Fruit fly (Drosophila melanogaster) whole organism, embryonic: ENCODE measurements around the gene CG1231.

ENCODE experiments used
- BtbVII ChIP-seq: fragments of 200-800 bp; sonication (Bioruptor generic); optimal IDR thresholded peaks from 3 replicates; lab custom pipeline; 2017; ENCODE audit warnings: missing biosample characterization, mild to moderate bottlenecking, missing genetic modification characterization
- CG10274 ChIP-seq: fragments of 200-800 bp; sonication (Bioruptor generic); optimal IDR thresholded peaks from 3 replicates; lab custom pipeline; 2017; ENCODE audit warnings: missing biosample characterization, mild to moderate bottlenecking, missing genetic modification characterization
- CG10565 ChIP-seq: fragments of 200-800 bp; sonication (Bioruptor generic); optimal IDR thresholded peaks from 3 replicates; lab custom pipeline; 2016; ENCODE audit warnings: missing biosample characterization, mild to moderate bottlenecking, missing genetic modification characterization
- CG11247 ChIP-seq: fragments of 200-800 bp; sonication (Bioruptor generic); IDR thresholded peaks from 2 replicates; pipeline ENCODE4 v1.3.6; 2022; ENCODE audit warnings: missing biosample characterization, missing genetic modification characterization
- CG13123 ChIP-seq: fragments of 200-800 bp; sonication (Bioruptor generic); optimal IDR thresholded peaks from 2 replicates; lab custom pipeline; 2016; ENCODE audit warnings: missing biosample characterization, missing genetic modification characterization
- CG14667 ChIP-seq: fragments of 200-800 bp; sonication (Bioruptor generic); IDR thresholded peaks from 2 replicates; pipeline ENCODE4 v1.3.6; 2022; ENCODE audit warnings: missing biosample characterization, missing genetic modification characterization
- CG16863 ChIP-seq: fragments of 200-800 bp; sonication (Bioruptor generic); optimal IDR thresholded peaks from 3 replicates; lab custom pipeline; 2016; ENCODE audit warnings: missing biosample characterization, missing genetic modification characterization
- CG18262 ChIP-seq: fragments of 200-800 bp; optimal IDR thresholded peaks from 3 replicates; lab custom pipeline; 2019; ENCODE audit warnings: missing biosample characterization, mild to moderate bottlenecking, missing genetic modification characterization, moderate library complexity
- CG2120 ChIP-seq: fragments of 200-800 bp; sonication (Bioruptor generic); optimal IDR thresholded peaks from 3 replicates; lab custom pipeline; 2016; ENCODE audit warnings: missing biosample characterization, missing genetic modification characterization
- CG2199 ChIP-seq: fragments of 200-800 bp; sonication (Bioruptor generic); IDR thresholded peaks from 3 replicates; pipeline ENCODE4 v1.3.6; 2022; ENCODE audit warnings: missing biosample characterization, missing genetic modification characterization
- CG3065 ChIP-seq: fragments of 200-800 bp; sonication (Bioruptor generic); optimal IDR thresholded peaks from 2 replicates; lab custom pipeline; 2016; ENCODE audit warnings: missing biosample characterization, missing genetic modification characterization
- CG3726 ChIP-seq: fragments of 200-800 bp; sonication (Bioruptor generic); IDR thresholded peaks from 3 replicates; pipeline ENCODE4, ENCODE4 v1.3.6; 2022; ENCODE audit warnings: missing biosample characterization, missing genetic modification characterization
- CG3838 ChIP-seq: fragments of 200-800 bp; sonication (Bioruptor generic); optimal IDR thresholded peaks from 3 replicates; lab custom pipeline; 2016; ENCODE audit warnings: missing biosample characterization, missing genetic modification characterization
- CG6254 ChIP-seq: fragments of 200-800 bp; sonication (Bioruptor generic); optimal IDR thresholded peaks from 3 replicates; lab custom pipeline; 2017; ENCODE audit warnings: mild to moderate bottlenecking, missing biosample characterization, missing genetic modification reagents, missing genetic modification characterization
- CG6683 ChIP-seq: fragments of 200-800 bp; sonication (Bioruptor generic); optimal IDR thresholded peaks from 2 replicates; lab custom pipeline; 2017; ENCODE audit warnings: missing biosample characterization, mild to moderate bottlenecking, missing genetic modification characterization, missing genetic modification reagents
- CG6813 ChIP-seq: fragments of 200-800 bp; sonication (Bioruptor generic); optimal IDR thresholded peaks from 2 replicates; lab custom pipeline; 2017; ENCODE audit warnings: missing biosample characterization, missing genetic modification characterization, mild to moderate bottlenecking, moderate library complexity, missing genetic modification reagents
- CG7357 ChIP-seq: fragments of 200-800 bp; sonication (Bioruptor generic); IDR thresholded peaks from 3 replicates; pipeline ENCODE4 v1.3.6; 2022; ENCODE audit warnings: missing biosample characterization, missing genetic modification characterization
- CG7839 ChIP-seq: fragments of 200-800 bp; sonication (Bioruptor generic); optimal IDR thresholded peaks from 3 replicates; lab custom pipeline; 2018; ENCODE audit warnings: missing biosample characterization, mild to moderate bottlenecking, missing genetic modification characterization, moderate library complexity
- CG8290 ChIP-seq, 3 experiments: fragments of 200-800 bp; sonication (Bioruptor generic); optimal IDR thresholded peaks; 2 replicates each; lab custom pipeline; 2016 to 2019; ENCODE audit warnings: missing biosample characterization in 3 of 3, missing genetic modification characterization in 3 of 3, mild to moderate bottlenecking in 2 of 3, moderate library complexity in 1 of 3
- CG9609 ChIP-seq: fragments of 200-800 bp; sonication (Bioruptor generic); optimal IDR thresholded peaks from 3 replicates; lab custom pipeline; 2016; ENCODE audit warnings: missing biosample characterization, missing genetic modification characterization
- CoRest ChIP-seq: fragments of 200-800 bp; sonication (Bioruptor generic); optimal IDR thresholded peaks from 3 replicates; lab custom pipeline; 2018; ENCODE audit warnings: missing biosample characterization, mild to moderate bottlenecking, missing genetic modification characterization, moderate library complexity
- ERR ChIP-seq: fragments of 200-800 bp; sonication (Bioruptor generic); optimal IDR thresholded peaks from 2 replicates; lab custom pipeline; 2016; ENCODE audit warnings: missing biosample characterization, missing genetic modification characterization
- Gsc ChIP-seq: fragments of 200-800 bp; sonication (Bioruptor generic); IDR thresholded peaks from 2 replicates; pipeline ENCODE4 v1.3.6; 2022; ENCODE audit warnings: missing biosample characterization, missing genetic modification characterization
- HLH54F ChIP-seq: fragments of 200-800 bp; sonication (Bioruptor generic); optimal IDR thresholded peaks from 3 replicates; lab custom pipeline; 2016; ENCODE audit warnings: missing biosample characterization, missing genetic modification characterization
- Hr78 ChIP-seq, 2 experiments: fragments of 200-800 bp in 1 of 2; fragments of >200 bp in 1 of 2; sonication (Bioruptor generic) in 1 of 2; optimal IDR thresholded peaks; 2 replicates each; lab custom pipeline; 2017 to 2019; ENCODE audit warnings: missing biosample characterization in 2 of 2, missing genetic modification characterization in 2 of 2, mild to moderate bottlenecking in 1 of 2, moderate library complexity in 1 of 2
- Neu2 ChIP-seq: fragments of 200-800 bp; sonication (Bioruptor generic); optimal IDR thresholded peaks from 3 replicates; lab custom pipeline; 2016; ENCODE audit warnings: missing biosample characterization, missing genetic modification characterization, borderline replicate concordance
- Optix ChIP-seq: fragments of 200-800 bp; sonication (Bioruptor generic); IDR thresholded peaks from 3 replicates; pipeline ENCODE4 v1.3.6; 2022; ENCODE audit warnings: missing biosample characterization, missing genetic modification characterization
- PHDP ChIP-seq: fragments of 200-800 bp; sonication (Bioruptor generic); optimal IDR thresholded peaks from 3 replicates; lab custom pipeline; 2018; ENCODE audit warnings: missing biosample characterization, mild to moderate bottlenecking, missing genetic modification characterization, moderate library complexity
- cg ChIP-seq: fragments of 200-800 bp; sonication (Bioruptor generic); optimal IDR thresholded peaks from 3 replicates; lab custom pipeline; 2019; ENCODE audit warnings: missing biosample characterization, mild to moderate bottlenecking, missing genetic modification characterization, moderate library complexity
- chinmo ChIP-seq: fragments of 200-800 bp; sonication (Bioruptor generic); IDR thresholded peaks from 4 replicates; pipeline ENCODE4 v1.3.6; 2022; ENCODE audit warnings: missing biosample characterization, missing genetic modification characterization; ENCODE audit not compliant: partially characterized antibody
- ci ChIP-seq: fragments of 200-800 bp; sonication (Bioruptor generic); IDR thresholded peaks from 3 replicates; pipeline ENCODE4 v1.3.6; 2022; ENCODE audit warnings: missing biosample characterization, missing genetic modification characterization
- gem ChIP-seq: fragments of 200-800 bp; sonication (Bioruptor generic); optimal IDR thresholded peaks from 2 replicates; lab custom pipeline; 2019; ENCODE audit warnings: missing biosample characterization, mild to moderate bottlenecking, missing genetic modification characterization, moderate library complexity
- kni ChIP-seq: fragments of 200-800 bp; sonication (Bioruptor generic); optimal IDR thresholded peaks from 3 replicates; lab custom pipeline; 2017; ENCODE audit warnings: mild to moderate bottlenecking, missing biosample characterization, missing genetic modification reagents, missing genetic modification characterization
- lab ChIP-seq: fragments of 200-800 bp; sonication (Bioruptor generic); optimal IDR thresholded peaks from 3 replicates; lab custom pipeline; 2017; ENCODE audit warnings: missing biosample characterization, missing genetic modification characterization, mild to moderate bottlenecking, moderate library complexity, missing genetic modification reagents
- lilli ChIP-seq: fragments of 200-800 bp; sonication (Bioruptor generic); optimal IDR thresholded peaks from 3 replicates; lab custom pipeline; 2016; ENCODE audit warnings: missing biosample characterization, missing genetic modification characterization
- lmd ChIP-seq: fragments of 200-800 bp; sonication (Bioruptor generic); IDR thresholded peaks from 2 replicates; pipeline ENCODE4 v1.3.6; 2022; ENCODE audit warnings: missing biosample characterization, missing genetic modification characterization
- lola ChIP-seq, 3 experiments: fragments of >200 bp in 2 of 3; fragments of 200-800 bp in 1 of 3; sonication (Bioruptor generic) in 1 of 3; optimal IDR thresholded peaks; 2 replicates each; lab custom pipeline; 2017 to 2019; ENCODE audit warnings: missing biosample characterization in 3 of 3, missing genetic modification characterization in 3 of 3, mild to moderate bottlenecking in 1 of 3, moderate library complexity in 1 of 3
- mam ChIP-seq: fragments of 200-800 bp; sonication (Bioruptor generic); optimal IDR thresholded peaks from 3 replicates; lab custom pipeline; 2016; ENCODE audit warnings: missing biosample characterization, missing genetic modification characterization
- pnt ChIP-seq: fragments of 200-800 bp; sonication (Bioruptor generic); optimal IDR thresholded peaks from 3 replicates; lab custom pipeline; 2016; ENCODE audit warnings: missing biosample characterization, missing genetic modification characterization
- repo ChIP-seq: fragments of 200-800 bp; sonication (Bioruptor generic); optimal IDR thresholded peaks from 2 replicates; lab custom pipeline; 2016; ENCODE audit warnings: missing biosample characterization, missing genetic modification characterization
- ro ChIP-seq: fragments of 200-800 bp; sonication (Bioruptor generic); IDR thresholded peaks from 2 replicates; pipeline ENCODE4 v1.3.6; 2022; ENCODE audit warnings: missing biosample characterization, missing genetic modification characterization
- sens ChIP-seq: fragments of 200-800 bp; sonication (Bioruptor generic); peaks from one replicate; lab custom pipeline; 2016; ENCODE audit warnings: missing biosample characterization, missing genetic modification characterization
- slbo ChIP-seq: fragments of 200-800 bp; sonication (Bioruptor generic); IDR thresholded peaks from 2 replicates; pipeline ENCODE4 v1.3.6; 2022; ENCODE audit warnings: missing biosample characterization, missing genetic modification characterization
- slou ChIP-seq: fragments of 200-800 bp; sonication (Bioruptor generic); optimal IDR thresholded peaks from 3 replicates; lab custom pipeline; 2016; ENCODE audit warnings: missing biosample characterization, missing genetic modification characterization
- sna ChIP-seq: fragments of 200-800 bp; sonication (Bioruptor generic); IDR thresholded peaks from 2 replicates; pipeline ENCODE4 v1.3.6; 2022; ENCODE audit warnings: missing biosample characterization, missing genetic modification characterization; ENCODE audit not compliant: partially characterized antibody
- ssp ChIP-seq: fragments of 200-800 bp; sonication (Bioruptor generic); IDR thresholded peaks from 2 replicates; pipeline ENCODE4 v1.3.6; 2022; ENCODE audit warnings: missing biosample characterization, missing genetic modification characterization

CG1231 gene

DNA sequence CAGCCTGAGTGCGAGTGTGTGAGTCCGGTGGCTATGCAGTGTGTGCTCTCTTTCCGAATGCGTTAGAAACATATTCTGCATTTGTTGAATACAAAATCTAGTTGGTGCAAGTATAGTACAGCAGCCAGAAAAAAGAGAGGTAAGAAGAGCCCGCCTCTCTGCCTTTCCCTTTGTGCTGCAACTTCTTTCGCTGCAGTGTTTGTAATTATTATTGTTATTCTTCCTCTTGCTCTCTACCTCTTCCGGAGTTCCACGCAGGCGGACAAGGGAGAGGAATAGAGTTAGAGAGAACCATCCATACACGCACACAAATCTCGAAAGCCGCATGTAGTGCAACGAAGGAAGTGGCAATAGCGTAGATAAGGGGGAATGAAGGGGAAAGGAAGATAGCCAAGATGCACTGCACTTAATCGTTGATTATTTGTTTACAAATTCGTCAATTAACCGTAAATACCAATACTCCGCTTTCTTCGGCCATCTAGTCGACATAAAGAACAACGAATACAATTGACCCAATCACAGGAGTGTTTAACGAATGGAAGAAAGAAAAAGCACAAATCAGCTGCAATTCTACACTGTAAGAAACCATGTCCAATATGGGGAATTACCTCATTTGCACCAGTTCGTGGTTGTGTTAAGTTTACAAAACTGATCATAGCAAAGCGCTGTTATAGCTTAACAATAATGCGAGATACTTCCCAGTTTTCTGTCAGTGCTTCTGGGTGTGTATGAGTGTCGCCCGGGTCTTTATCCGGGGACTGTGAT is 8.4 kb upstream of the CG1231 start (continued):
- peak; percentile 58 for TF ChIP-seq cg (GFP tag; lab: Kevin White, UChicago)
- TF ChIP-seq PHDP (tag; lab: Kevin White, UChicago), result peak; percentile 62
- peak; percentile 16 for TF ChIP-seq HLH54F (GFP tag; lab: Kevin White, UChicago)
- no peak for TF ChIP-seq CG10565 (GFP tag; lab: Kevin White, UChicago)
- peak; percentile 66 for TF ChIP-seq CoRest (tag; lab: Kevin White, UChicago)
- TF ChIP-seq CG16863 (GFP tag; lab: Kevin White, UChicago), result peak; percentile 79
- TF ChIP-seq CG3838 (GFP tag; lab: Kevin White, UChicago), result no peak
- peak; percentile 69 for TF ChIP-seq lmd (GFP tag; lab: Robert Waterston, UW)
- TF ChIP-seq repo (GFP tag; lab: Kevin White, UChicago), result peak; percentile 62
- TF ChIP-seq Neu2 (GFP tag; lab: Kevin White, UChicago), result no peak
- TF ChIP-seq CG18262, result peak; percentile 86
- TF ChIP-seq slou (GFP tag; lab: Kevin White, UChicago), result no peak

DNA sequence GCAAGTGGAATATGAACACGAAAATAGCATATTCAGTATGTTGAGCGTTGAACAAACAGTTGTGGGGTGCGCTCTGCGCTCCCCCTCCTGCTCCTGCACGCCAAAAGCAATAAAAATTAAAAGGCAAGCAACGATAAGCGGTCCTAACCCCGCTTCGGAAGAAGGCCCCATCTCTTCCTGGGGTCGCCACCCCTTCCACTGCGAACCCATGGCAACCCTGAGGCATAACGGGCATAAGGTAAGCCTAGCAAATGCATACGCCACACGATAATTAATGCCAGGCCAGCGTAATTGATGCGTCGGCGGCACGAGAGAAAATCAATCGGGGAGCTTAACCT is 7.8 kb upstream of the CG1231 start:
- TF ChIP-seq CG3065 (no peak), CG7839 (tag; lab: Kevin White, UChicago) (no peak), lola (GFP tag; optimal IDR thresholded peaks at IDR 0.05; lab: Kevin White, UChicago) (no peak), CG3726 (GFP tag; lab: Robert Waterston, UW) (0 out of 3 replicates have a peak, but pooled peaks have one; percentile 2), ro (GFP tag; lab: Robert Waterston, UW) (0 out of 2 replicates have a peak, but pooled peaks have one; percentile 2), ci (no peak), Hr78 (GFP tag; optimal IDR thresholded peaks at IDR 0.05; lab: Kevin White, UChicago) (peak in 1 of 2 experiments; percentile 61), Optix (GFP tag; lab: Robert Waterston, UW) (0 out of 3 replicates have a peak, but pooled peaks have one; percentile 3), CG2199 (GFP tag; lab: Robert Waterston, UW) (peak; percentile 75; the same call in 1 of the 3 replicates), Gsc (no peak), CG6683 (GFP tag; lab: Kevin White, UChicago) (no peak), ssp (GFP tag; lab: Robert Waterston, UW) (no peak), CG14667 (GFP tag; lab: Robert Waterston, UW) (peak; percentile 2; the same call in 1 of the 2 replicates), CG11247 (GFP tag; lab: Robert Waterston, UW) (peak; percentile 3; the same call in 1 of the 2 replicates), CG7357 (GFP tag; lab: Robert Waterston, UW) (no peak), CG13123 (GFP tag; lab: Kevin White, UChicago) (no peak), pnt (GFP tag; lab: Kevin White, UChicago) (no peak)

DNA sequence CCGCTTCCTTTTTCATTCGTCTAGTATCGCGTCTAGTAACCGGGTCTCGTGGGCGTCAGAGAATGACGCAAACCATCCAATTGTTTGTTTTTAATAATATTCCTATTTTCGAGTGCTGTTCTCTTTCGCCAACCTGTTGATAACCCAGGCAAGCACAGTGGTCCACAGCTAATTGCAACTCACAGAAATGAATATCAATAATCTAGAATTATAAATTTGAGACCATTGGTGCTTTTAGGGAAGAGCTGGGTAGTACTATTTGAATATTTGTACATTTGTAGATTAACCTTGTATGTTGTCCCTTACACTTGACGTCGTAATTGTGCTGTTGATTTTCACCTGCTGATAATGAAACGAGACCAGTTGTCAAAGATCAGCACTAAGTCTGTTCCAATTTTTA is 6.5 kb upstream of the CG1231 start:
- no peak for TF ChIP-seq CG9609 (GFP tag; lab: Kevin White, UChicago)
- TF ChIP-seq lab (GFP tag; lab: Kevin White, UChicago), result peak; percentile 6
- peak; percentile 15 for TF ChIP-seq mam
- peak; percentile 35; the same call in 1 of the 2 replicates for TF ChIP-seq slbo
- no peak for TF ChIP-seq CG6254 (GFP tag; lab: Kevin White, UChicago)
- TF ChIP-seq kni (GFP tag; lab: Kevin White, UChicago), result no peak
- TF ChIP-seq lilli (GFP tag; lab: Kevin White, UChicago), result peak; percentile 33
- TF ChIP-seq CG6813 (GFP tag; lab: Kevin White, UChicago), result peak; percentile 0
- peak; percentile 84 for TF ChIP-seq sens
- TF ChIP-seq CG8290 (GFP tag; optimal IDR thresholded peaks at IDR 0.05; lab: Kevin White, UChicago), result no peak
- TF ChIP-seq CG8290 (tag; optimal IDR thresholded peaks at IDR 0.05; lab: Kevin White, UChicago), result peak in 1 of 2 experiments; percentile 25
- TF ChIP-seq BtbVII (GFP tag; lab: Kevin White, UChicago), result no peak
- TF ChIP-seq CG10274 (GFP tag; lab: Kevin White, UChicago), result no peak
- no peak for TF ChIP-seq sna (GFP tag; lab: Robert Waterston, UW)
- TF ChIP-seq CG2120 (GFP tag; lab: Kevin White, UChicago), result peak; percentile 16
- 0 out of 4 replicates have a peak, but pooled peaks have one; percentile 9 for TF ChIP-seq chinmo (GFP tag; lab: Robert Waterston, UW)
- TF ChIP-seq ERR, result peak; percentile 39
- TF ChIP-seq gem (tag; lab: Kevin White, UChicago), result peak; percentile 5
